Fruit fly (Drosophila melanogaster): ENCODE measurements around the gene CG11537.

Gene CG11537

dm6 chr3L:3161968-3162367 is 18.7 kb upstream of the CG11537 start, which contains the start of gene rasp (continued):
- no peak for TF ChIP-seq prd (optimal IDR thresholded peaks at IDR 0.05)
- TF ChIP-seq prd (GFP tag; IDR thresholded peaks at IDR 0.05): no peak
- no peak for TF ChIP-seq Tbp (GFP tag; optimal IDR thresholded peaks at IDR 0.05)
- no peak for TF ChIP-seq ash1 (GFP tag; optimal IDR thresholded peaks at IDR 0.05)
- no peak for TF ChIP-seq Dfd (GFP tag; optimal IDR thresholded peaks at IDR 0.05)
- peak; percentile 48 for TF ChIP-seq MESR4 (GFP tag; optimal IDR thresholded peaks at IDR 0.05)
- TF ChIP-seq dmrt99B (tag; optimal IDR thresholded peaks at IDR 0.05): no peak
- no peak for TF ChIP-seq CG6854 (GFP tag; optimal IDR thresholded peaks at IDR 0.05)
- TF ChIP-seq nerfin-1 (tag; optimal IDR thresholded peaks at IDR 0.05): peak; percentile 34
- TF ChIP-seq CG11723 (GFP tag; optimal IDR thresholded peaks at IDR 0.05): no peak
- no peak for TF ChIP-seq CG6254 (GFP tag; optimal IDR thresholded peaks at IDR 0.05)
- no peak for TF ChIP-seq gt (GFP tag; IDR thresholded peaks at IDR 0.05)
- TF ChIP-seq CG17829 (tag; optimal IDR thresholded peaks at IDR 0.05): no peak
- TF ChIP-seq CG5953 (GFP tag; IDR thresholded peaks at IDR 0.05): no peak
- no peak for TF ChIP-seq lilli (GFP tag; optimal IDR thresholded peaks at IDR 0.05)
- no peak for TF ChIP-seq cwo (GFP tag; optimal IDR thresholded peaks at IDR 0.05)
- no peak for TF ChIP-seq CG33557 (GFP tag; optimal IDR thresholded peaks at IDR 0.05)
- no peak for TF ChIP-seq CG16779 (GFP tag; IDR thresholded peaks at IDR 0.05)
- TF ChIP-seq sna (GFP tag; IDR thresholded peaks at IDR 0.05; ENCODE audit: partially characterized antibody): 0 out of 2 replicates have a peak, but pooled peaks have one; percentile 29
- TF ChIP-seq Neu2 (GFP tag; optimal IDR thresholded peaks at IDR 0.05; ENCODE audit: borderline replicate concordance): no peak
- TF ChIP-seq lmd (GFP tag; IDR thresholded peaks at IDR 0.05): no peak
- TF ChIP-seq hbn (GFP tag; IDR thresholded peaks at IDR 0.05; ENCODE audit: partially characterized antibody): peak; percentile 55
- TF ChIP-seq unc-4 (GFP tag; IDR thresholded peaks at IDR 0.05; ENCODE audit: partially characterized antibody): peak; percentile 45
- no peak for TF ChIP-seq ewg (GFP tag; optimal IDR thresholded peaks at IDR 0.05)
- no peak for TF ChIP-seq CG9876 (GFP tag; optimal IDR thresholded peaks at IDR 0.05)
- TF ChIP-seq pho (GFP tag; optimal IDR thresholded peaks at IDR 0.05): no peak
- TF ChIP-seq Max (GFP tag; optimal IDR thresholded peaks at IDR 0.05): no peak
- peak; percentile 65; the same call in 3 of the 4 replicates for TF ChIP-seq Dll (GFP tag; IDR thresholded peaks at IDR 0.05; ENCODE audit: partially characterized antibody)
- peak; percentile 79 for TF ChIP-seq Sry-δ (GFP tag; optimal IDR thresholded peaks at IDR 0.05)
- TF ChIP-seq CG12769 (tag; optimal IDR thresholded peaks at IDR 0.05): no peak
- peak; percentile 51 for TF ChIP-seq MBD-R2 (GFP tag; IDR thresholded peaks at IDR 0.05)
- no peak for TF ChIP-seq p53 (GFP tag; optimal IDR thresholded peaks at IDR 0.05)
- TF ChIP-seq sens (GFP tag): no peak
- no peak for TF ChIP-seq pb (GFP tag; optimal IDR thresholded peaks at IDR 0.05)
- TF ChIP-seq CG12071 (GFP tag; optimal IDR thresholded peaks at IDR 0.05): no peak
- no peak for TF ChIP-seq CG11456 (GFP tag; IDR thresholded peaks at IDR 0.05)
- no peak for TF ChIP-seq CG13894 (tag; optimal IDR thresholded peaks at IDR 0.05)
- TF ChIP-seq sens-2 (GFP tag; IDR thresholded peaks at IDR 0.05): no peak
- TF ChIP-seq Fer3 (tag; optimal IDR thresholded peaks at IDR 0.05): no peak
- TF ChIP-seq CG16813 (GFP tag; IDR thresholded peaks at IDR 0.05; ENCODE audit: partially characterized antibody): 0 out of 3 replicates have a peak, but pooled peaks have one; percentile 35
- no peak for TF ChIP-seq Dad (GFP tag; optimal IDR thresholded peaks at IDR 0.05)
- TF ChIP-seq CG7928 (GFP tag; optimal IDR thresholded peaks at IDR 0.05): no peak
- no peak for TF ChIP-seq hkb (optimal IDR thresholded peaks at IDR 0.05)
- TF ChIP-seq hkb (GFP tag; IDR thresholded peaks at IDR 0.05): no peak
- no peak for TF ChIP-seq MTF-1 (GFP tag; optimal IDR thresholded peaks at IDR 0.05; ENCODE audit: borderline replicate concordance)
- TF ChIP-seq Trl (optimal IDR thresholded peaks at IDR 0.05): no peak
- no peak for TF ChIP-seq Trl (GFP tag; optimal IDR thresholded peaks at IDR 0.05)
- no peak for TF ChIP-seq onecut (GFP tag; IDR thresholded peaks at IDR 0.05)
- no peak for TF ChIP-seq CG1647 (GFP tag; optimal IDR thresholded peaks at IDR 0.05)
- no peak for TF ChIP-seq pan (optimal IDR thresholded peaks at IDR 0.05)
- no peak for TF ChIP-seq pan (GFP tag; optimal IDR thresholded peaks at IDR 0.05 in 1 of 2, IDR thresholded peaks at IDR 0.05 in 1 of 2)
- TF ChIP-seq tin (GFP tag; optimal IDR thresholded peaks at IDR 0.05): no peak
- TF ChIP-seq CG12104 (GFP tag; optimal IDR thresholded peaks at IDR 0.05): no peak

Measured in whole organism, embryonic.